Worm (Caenorhabditis elegans) whole organism, L4 larva: ENCODE measurements around the gene suf-1.
A peak's percentile ranks its signal among the peaks of the same experiment; 100 is the strongest.

Source experiments
- F26F4.8 ChIP-seq: fragments of 200-800 bp; sonication (Bioruptor generic); conservative IDR thresholded peaks from 2 replicates; pipeline ENCODE4 v1.3.6; 2022; ENCODE audit warnings: missing genetic modification characterization, missing compliant biosample characterization
- T20F7.1 ChIP-seq: fragments of 200-800 bp; sonication (Bioruptor generic); optimal IDR thresholded peaks from 2 replicates; lab custom pipeline; 2018; ENCODE audit warnings: mild to moderate bottlenecking, missing genetic modification characterization, missing compliant biosample characterization
- Y105C5A.15 ChIP-seq: fragments of 200-800 bp; sonication (Bioruptor generic); IDR thresholded peaks from 2 replicates; pipeline ENCODE4 v1.3.6; 2022; ENCODE audit warnings: missing genetic modification characterization, missing compliant biosample characterization
- Y48G9A.11 ChIP-seq: fragments of 200-800 bp; sonication (Bioruptor generic); IDR thresholded peaks from 2 replicates; pipeline ENCODE4 v1.3.6; 2022; ENCODE audit warnings: missing genetic modification reagents, missing genetic modification characterization, missing compliant biosample characterization
- aha-1 ChIP-seq: fragments of 150-350 bp; peaks from one replicate; lab custom pipeline; 2014; ENCODE audit warnings: missing biosample characterization, missing genetic modification characterization
- ama-1 ChIP-seq: fragments of 150-350 bp; optimal IDR thresholded peaks from 2 replicates; lab custom pipeline; 2014; ENCODE audit warnings: inconsistent platforms, mixed read lengths
- arid-1 ChIP-seq: fragments of 200-800 bp; sonication (Bioruptor generic); conservative IDR thresholded peaks from 2 replicates; pipeline ENCODE4 v1.3.6; 2022; ENCODE audit warnings: missing genetic modification reagents, missing genetic modification characterization, missing compliant biosample characterization
- ceh-20 ChIP-seq: fragments of 200-800 bp; sonication (Bioruptor generic); IDR thresholded peaks from 2 replicates; pipeline ENCODE4 v1.3.6; 2022; ENCODE audit warnings: missing genetic modification reagents, missing genetic modification characterization, missing compliant biosample characterization
- ceh-44 ChIP-seq: fragments of 200-800 bp; sonication (Bioruptor generic); IDR thresholded peaks from 2 replicates; pipeline ENCODE4 v1.3.6; 2022; ENCODE audit warnings: missing genetic modification reagents, missing genetic modification characterization, missing compliant biosample characterization
- cey-2 ChIP-seq: sonication (generic microtip); optimal IDR thresholded peaks from 3 replicates; lab custom pipeline; 2017; ENCODE audit warnings: missing genetic modification characterization, mild to moderate bottlenecking, missing compliant biosample characterization, antibody characterized with exemption, borderline replicate concordance; ENCODE audit not compliant: insufficient read depth
- daf-16 ChIP-seq, 3 experiments: sonication (generic microtip); optimal IDR thresholded peaks; 2 replicates each; lab custom pipeline; 2016 to 2017; ENCODE audit warnings: missing genetic modification characterization in 3 of 3, missing genetic modification reagents in 3 of 3, mild to moderate bottlenecking in 2 of 3, missing compliant biosample characterization in 2 of 3, missing biosample characterization in 1 of 3, moderate library complexity in 1 of 3
- dmd-6 ChIP-seq: fragments of 200-800 bp; sonication (Bioruptor generic); IDR thresholded peaks from 2 replicates; pipeline ENCODE4 v1.3.6; 2022; ENCODE audit warnings: missing genetic modification reagents, missing genetic modification characterization, missing compliant biosample characterization
- dmd-9 ChIP-seq: fragments of 200-800 bp; sonication (Bioruptor generic); IDR thresholded peaks from 2 replicates; pipeline ENCODE4 v1.3.6; 2022; ENCODE audit warnings: missing genetic modification reagents, missing genetic modification characterization, missing compliant biosample characterization
- dpl-1 ChIP-seq: fragments of 150-350 bp; optimal IDR thresholded peaks from 2 replicates; lab custom pipeline; 2014; ENCODE audit warnings: missing biosample characterization, missing genetic modification reagents, missing genetic modification characterization
- duxl-1 ChIP-seq: sonication (generic microtip); optimal IDR thresholded peaks from 2 replicates; lab custom pipeline; 2016; ENCODE audit warnings: mild to moderate bottlenecking, missing genetic modification characterization, moderate library complexity, missing compliant biosample characterization; ENCODE audit not compliant: poor library complexity
- dve-1 ChIP-seq: sonication (generic microtip); optimal IDR thresholded peaks from 2 replicates; lab custom pipeline; 2017; ENCODE audit warnings: antibody characterized with exemption, mild to moderate bottlenecking, missing genetic modification characterization, missing compliant biosample characterization; ENCODE audit not compliant: insufficient read depth
- egl-27 ChIP-seq: sonication (generic microtip); optimal IDR thresholded peaks from 3 replicates; lab custom pipeline; 2017; ENCODE audit warnings: missing biosample characterization, missing genetic modification reagents, missing genetic modification characterization
- fkh-10 ChIP-seq: fragments of 150-350 bp; optimal IDR thresholded peaks from 2 replicates; lab custom pipeline; 2014; ENCODE audit warnings: missing biosample characterization, missing genetic modification reagents, missing genetic modification characterization
- gei-8 ChIP-seq: fragments of 200-800 bp; sonication (Bioruptor generic); optimal IDR thresholded peaks from 2 replicates; lab custom pipeline; 2018; ENCODE audit warnings: mild to moderate bottlenecking, missing genetic modification characterization, missing compliant biosample characterization
- hlh-11 ChIP-seq: fragments of 200-800 bp; sonication (Bioruptor generic); optimal IDR thresholded peaks from 2 replicates; lab custom pipeline; 2018; ENCODE audit warnings: mild to moderate bottlenecking, missing genetic modification characterization, missing compliant biosample characterization
- lim-7 ChIP-seq: fragments of 200-800 bp; sonication (Bioruptor generic); IDR thresholded peaks from 2 replicates; pipeline ENCODE4 v1.3.6; 2022; ENCODE audit warnings: missing genetic modification characterization, missing compliant biosample characterization
- lin-13 ChIP-seq: fragments of 150-350 bp; optimal IDR thresholded peaks from 2 replicates; lab custom pipeline; 2014; ENCODE audit warnings: missing biosample characterization, missing genetic modification reagents, missing genetic modification characterization
- lin-15B ChIP-seq: fragments of 150-350 bp; sonication (generic microtip); optimal IDR thresholded peaks from 3 replicates; lab custom pipeline; 2014; ENCODE audit warnings: missing biosample characterization, missing genetic modification characterization
- lir-3 ChIP-seq: sonication (generic microtip); optimal IDR thresholded peaks from 2 replicates; lab custom pipeline; 2016; ENCODE audit warnings: mild to moderate bottlenecking, missing genetic modification characterization, missing compliant biosample characterization
- madf-5 ChIP-seq, 2 experiments: fragments of 200-800 bp; sonication (Bioruptor generic); IDR thresholded peaks; 2 replicates each; pipeline ENCODE4 v1.3.6; 2022; ENCODE audit warnings: missing compliant biosample characterization in 2 of 2, missing genetic modification characterization in 2 of 2
- madf-9 ChIP-seq: fragments of 200-800 bp; sonication (Bioruptor generic); conservative IDR thresholded peaks from 2 replicates; pipeline ENCODE4 v1.3.6; 2022; ENCODE audit warnings: missing genetic modification reagents, missing genetic modification characterization, missing compliant biosample characterization
- mxl-3 ChIP-seq: fragments of 200-800 bp; sonication (Bioruptor generic); optimal IDR thresholded peaks from 2 replicates; lab custom pipeline; 2018; ENCODE audit warnings: mild to moderate bottlenecking, missing genetic modification characterization, missing compliant biosample characterization
- nhr-102 ChIP-seq: sonication (generic microtip); optimal IDR thresholded peaks from 2 replicates; lab custom pipeline; 2016; ENCODE audit warnings: mild to moderate bottlenecking, missing genetic modification characterization, moderate library complexity, missing compliant biosample characterization
- nhr-11 ChIP-seq: fragments of 150-350 bp; optimal IDR thresholded peaks from 2 replicates; lab custom pipeline; 2014; ENCODE audit warnings: missing biosample characterization, missing genetic modification characterization
- nhr-28 ChIP-seq: fragments of 150-350 bp; optimal IDR thresholded peaks from 2 replicates; lab custom pipeline; 2014; ENCODE audit warnings: missing biosample characterization, missing genetic modification characterization
- nhr-41 ChIP-seq: fragments of 200-800 bp; sonication (Bioruptor generic); IDR thresholded peaks from 2 replicates; pipeline ENCODE4 v1.3.6; 2022; ENCODE audit warnings: missing genetic modification reagents, missing genetic modification characterization, missing compliant biosample characterization
- nhr-48 ChIP-seq: sonication (generic microtip); optimal IDR thresholded peaks from 2 replicates; lab custom pipeline; 2016; ENCODE audit warnings: mild to moderate bottlenecking, missing genetic modification characterization, missing compliant biosample characterization
- nhr-6 ChIP-seq: fragments of 150-350 bp; optimal IDR thresholded peaks from 2 replicates; lab custom pipeline; 2014; ENCODE audit warnings: missing biosample characterization, missing genetic modification characterization
- nhr-77 ChIP-seq: fragments of 150-350 bp; optimal IDR thresholded peaks from 2 replicates; lab custom pipeline; 2014; ENCODE audit warnings: missing biosample characterization, missing genetic modification characterization
- pha-4 ChIP-seq, 2 experiments: fragments of 150-350 bp in 1 of 2; fragments of 200-800 bp in 1 of 2; sonication (Bioruptor generic) in 1 of 2; IDR thresholded peaks in 1 of 2; optimal IDR thresholded peaks in 1 of 2; 2 replicates each; pipeline versions ENCODE4 v1.3.6 to Lab custom; 2014 to 2022; ENCODE audit warnings: missing genetic modification characterization in 2 of 2, missing genetic modification reagents in 2 of 2, missing biosample characterization in 1 of 2, missing compliant biosample characterization in 1 of 2
- php-3 ChIP-seq: fragments of 200-800 bp; sonication (Bioruptor generic); IDR thresholded peaks from 2 replicates; pipeline ENCODE4 v1.3.6; 2022; ENCODE audit warnings: missing genetic modification reagents, missing genetic modification characterization, missing compliant biosample characterization
- pqm-1 ChIP-seq: sonication (generic microtip); optimal IDR thresholded peaks from 2 replicates; lab custom pipeline; 2017; ENCODE audit warnings: missing biosample characterization, missing genetic modification characterization
- rbr-2 ChIP-seq: sonication (generic microtip); optimal IDR thresholded peaks from 2 replicates; lab custom pipeline; 2016; ENCODE audit warnings: missing genotype, missing genetic modification characterization, missing compliant biosample characterization
- tra-1 ChIP-seq: fragments of 200-800 bp; sonication (Bioruptor generic); IDR thresholded peaks from 2 replicates; pipeline ENCODE4 v1.3.6; 2022; ENCODE audit warnings: missing genetic modification reagents, missing genetic modification characterization, missing compliant biosample characterization
- unc-62 ChIP-seq, 3 experiments: fragments of 150-350 bp in 1 of 3; sonication (generic microtip); optimal IDR thresholded peaks in 2 of 3; peaks in 1 of 3; 1 replicate in 1 of 3; 2 replicates in 2 of 3; lab custom pipeline; 2014 to 2017; ENCODE audit warnings: missing biosample characterization in 3 of 3, missing genetic modification characterization in 3 of 3, missing genetic modification reagents in 3 of 3, missing genotype in 1 of 3
- vab-7 ChIP-seq: fragments of 200-800 bp; sonication (Bioruptor generic); IDR thresholded peaks from 2 replicates; pipeline ENCODE4 v1.3.6; 2022; ENCODE audit warnings: missing genetic modification reagents, missing genetic modification characterization, missing compliant biosample characterization

The suf-1 gene

DNA sequence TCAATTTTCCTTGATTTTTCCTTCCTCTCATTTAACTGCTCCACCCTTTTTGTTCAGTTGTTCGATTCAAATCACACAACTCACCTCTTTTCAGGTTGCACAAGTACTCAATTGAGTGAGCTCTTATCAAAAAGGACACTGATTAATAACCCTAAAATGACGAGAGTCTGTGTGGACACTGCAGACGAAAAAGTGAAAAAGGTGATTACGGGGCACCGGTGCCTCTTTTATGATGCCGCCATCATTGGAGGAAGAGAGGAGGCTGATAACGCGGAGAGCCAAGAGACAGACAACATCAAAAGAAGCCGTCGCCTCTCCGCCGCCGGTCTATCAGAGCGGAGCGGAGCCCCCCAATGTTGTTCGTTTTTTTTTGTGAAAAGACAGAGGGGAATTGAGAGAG, 21.5 kb downstream of the suf-1 start, which contains the start of gene sptf-2:
sptf-2 (plus strand) TSS at position 297 of the 400 bp plus-strand sequence.
- no peak for TF ChIP-seq vab-7 (GFP tag; lab: Robert Waterston, UW)
- no peak for TF ChIP-seq lim-7 (GFP tag; lab: Robert Waterston, UW)
- TF ChIP-seq ama-1 (lab: Kevin White, UChicago): no peak
- peak; percentile 79 for TF ChIP-seq dve-1
- no peak for TF ChIP-seq nhr-102
- no peak for TF ChIP-seq fkh-10 (GFP tag; lab: Kevin White, UChicago)
- peak; percentile 21 for TF ChIP-seq nhr-48
- TF ChIP-seq mxl-3 (GFP tag; lab: Kevin White, UChicago): peak; percentile 52
- TF ChIP-seq nhr-6 (tag; lab: Kevin White, UChicago): peak; percentile 59
- TF ChIP-seq pqm-1 (tag; lab: Kevin White, UChicago): peak; percentile 97
- no peak for TF ChIP-seq lin-15B (tag; lab: Kevin White, UChicago)
- no peak for TF ChIP-seq Y48G9A.11 (GFP tag; lab: Robert Waterston, UW)
- TF ChIP-seq daf-16 (GFP tag; optimal IDR thresholded peaks at IDR 0.05; lab: Kevin White, UChicago): peak in 1 of 2 experiments; percentile 7
- peak; percentile 85 for TF ChIP-seq daf-16 (tag; optimal IDR thresholded peaks at IDR 0.05; lab: Kevin White, UChicago)
- no peak for TF ChIP-seq ceh-44
- no peak for TF ChIP-seq gei-8
- TF ChIP-seq aha-1 (tag; lab: Kevin White, UChicago): peak; percentile 50
- TF ChIP-seq hlh-11: peak; percentile 87
- TF ChIP-seq cey-2 (tag; lab: Kevin White, UChicago): no peak
- TF ChIP-seq nhr-41 (GFP tag; lab: Robert Waterston, UW): peak; percentile 64; the same call in 1 of the 2 replicates
- TF ChIP-seq madf-5 (GFP tag; IDR thresholded peaks at IDR 0.05; lab: Robert Waterston, UW): no peak
- TF ChIP-seq ceh-20 (GFP tag; lab: Robert Waterston, UW): no peak
- TF ChIP-seq nhr-11 (tag; lab: Kevin White, UChicago): no peak
- TF ChIP-seq php-3 (GFP tag; lab: Robert Waterston, UW): peak; percentile 97
- TF ChIP-seq nhr-28 (tag; lab: Kevin White, UChicago): peak; percentile 92
- TF ChIP-seq madf-9 (GFP tag; lab: Robert Waterston, UW): no peak
- TF ChIP-seq Y105C5A.15 (GFP tag; lab: Robert Waterston, UW): no peak
- TF ChIP-seq F26F4.8 (GFP tag; lab: Robert Waterston, UW): no peak
- TF ChIP-seq T20F7.1 (GFP tag; lab: Kevin White, UChicago): no peak
- TF ChIP-seq dpl-1 (GFP tag; lab: Kevin White, UChicago): no peak
- peak; percentile 84 for TF ChIP-seq dmd-6
- TF ChIP-seq tra-1 (GFP tag; lab: Robert Waterston, UW): peak; percentile 86
- TF ChIP-seq lir-3: no peak
- TF ChIP-seq duxl-1 (tag; lab: Kevin White, UChicago): no peak
- TF ChIP-seq lin-13 (GFP tag; lab: Kevin White, UChicago): no peak
- peak; percentile 34; the same call in 1 of the 2 replicates for TF ChIP-seq pha-4 (GFP tag; IDR thresholded peaks at IDR 0.05; lab: Robert Waterston, UW)
- TF ChIP-seq pha-4 (tag; optimal IDR thresholded peaks at IDR 0.05; lab: Kevin White, UChicago): no peak
- TF ChIP-seq nhr-77 (tag; lab: Kevin White, UChicago): peak; percentile 76

DNA sequence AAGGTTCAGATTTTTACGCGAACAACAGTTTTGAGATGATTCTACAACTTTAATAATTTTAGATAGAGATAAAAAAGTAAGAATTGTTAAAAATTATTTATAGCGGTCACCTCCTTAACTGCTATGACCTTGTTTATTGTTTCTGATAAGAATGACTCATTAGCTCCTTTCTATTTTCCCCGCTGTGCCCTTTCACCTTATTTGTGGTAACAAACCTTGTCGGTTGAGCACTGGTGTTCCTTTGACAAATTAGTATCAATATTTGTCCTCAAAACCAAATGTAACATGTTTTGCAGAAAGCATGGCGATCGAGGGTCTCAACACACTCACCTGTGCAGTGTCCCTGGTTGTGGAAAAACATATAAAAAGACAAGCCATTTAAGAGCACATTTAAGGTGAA, 23.0 kb downstream of the suf-1 start:
- peak in 1 of 2 experiments; percentile 78 for TF ChIP-seq unc-62 (GFP tag; optimal IDR thresholded peaks at IDR 0.05 in 1 of 2; lab: Kevin White, UChicago)
- no peak for TF ChIP-seq unc-62 (tag; optimal IDR thresholded peaks at IDR 0.05; lab: Kevin White, UChicago)
- TF ChIP-seq dmd-9 (GFP tag; lab: Robert Waterston, UW): no peak
- TF ChIP-seq arid-1: no peak
- no peak for TF ChIP-seq egl-27
- TF ChIP-seq nhr-6 (tag; lab: Kevin White, UChicago): no peak
- no peak for TF ChIP-seq rbr-2 (tag; lab: Kevin White, UChicago)
